Worm (Caenorhabditis elegans) whole organism, L3 larva: ENCODE results near the gene Y39A3B.8.

ENCODE experiments used
- R02D3.7 ChIP-seq: fragments of 150-350 bp; optimal IDR thresholded peaks from 2 replicates; lab custom pipeline; 2014; ENCODE audit warnings: missing biosample characterization, missing genetic modification characterization
- ama-1 ChIP-seq: fragments of 150-350 bp; optimal IDR thresholded peaks from 2 replicates; lab custom pipeline; 2018
- ceh-28 ChIP-seq: fragments of 150-350 bp; optimal IDR thresholded peaks from 2 replicates; lab custom pipeline; 2014; ENCODE audit warnings: missing biosample characterization, missing genetic modification reagents, missing genetic modification characterization
- ceh-82 ChIP-seq: fragments of 150-350 bp; optimal IDR thresholded peaks from 2 replicates; lab custom pipeline; 2014; ENCODE audit warnings: missing biosample characterization, missing genetic modification characterization
- egl-5 ChIP-seq: fragments of 150-350 bp; optimal IDR thresholded peaks from 2 replicates; lab custom pipeline; 2017; ENCODE audit warnings: missing biosample characterization, missing genetic modification reagents, missing genetic modification characterization, inconsistent platforms
- elt-1 ChIP-seq: fragments of 150-350 bp; optimal IDR thresholded peaks from 2 replicates; lab custom pipeline; 2014; ENCODE audit warnings: missing biosample characterization, missing genetic modification characterization
- elt-2 ChIP-seq: sonication (generic microtip); optimal IDR thresholded peaks from 2 replicates; lab custom pipeline; 2016; ENCODE audit warnings: missing genetic modification reagents, mild to moderate bottlenecking, missing genetic modification characterization, missing compliant biosample characterization
- eor-1 ChIP-seq, 2 experiments: fragments of 150-350 bp; optimal IDR thresholded peaks; 2 replicates each; lab custom pipeline; 2014 to 2018; ENCODE audit warnings: missing biosample characterization in 2 of 2, missing genetic modification characterization in 2 of 2
- fkh-2 ChIP-seq: fragments of 150-350 bp; optimal IDR thresholded peaks from 2 replicates; lab custom pipeline; 2014; ENCODE audit warnings: missing biosample characterization, missing genetic modification reagents, missing genetic modification characterization
- fos-1 ChIP-seq: fragments of 150-350 bp; optimal IDR thresholded peaks from 2 replicates; lab custom pipeline; 2014; ENCODE audit warnings: missing biosample characterization, missing genetic modification characterization
- hmg-11 ChIP-seq: sonication (generic microtip); optimal IDR thresholded peaks from 2 replicates; lab custom pipeline; 2016; ENCODE audit warnings: missing genetic modification characterization, missing compliant biosample characterization
- jun-1 ChIP-seq: fragments of 150-350 bp; optimal IDR thresholded peaks from 2 replicates; lab custom pipeline; 2014; ENCODE audit warnings: missing biosample characterization, missing genetic modification reagents, missing genetic modification characterization
- lsy-12 ChIP-seq: sonication (generic microtip); optimal IDR thresholded peaks from 2 replicates; lab custom pipeline; 2016; ENCODE audit warnings: mild to moderate bottlenecking, missing genetic modification characterization, missing compliant biosample characterization
- mml-1 ChIP-seq: fragments of 150-350 bp; sonication (generic microtip); optimal IDR thresholded peaks from 3 replicates; lab custom pipeline; 2014; ENCODE audit warnings: missing biosample characterization, missing genetic modification characterization
- nhr-11 ChIP-seq: fragments of 150-350 bp; optimal IDR thresholded peaks from 2 replicates; lab custom pipeline; 2014; ENCODE audit warnings: missing biosample characterization, missing genetic modification characterization
- nhr-23 ChIP-seq: fragments of 150-350 bp; optimal IDR thresholded peaks from 2 replicates; lab custom pipeline; 2014; ENCODE audit warnings: missing biosample characterization, missing genetic modification reagents, missing genetic modification characterization
- nhr-237 ChIP-seq: fragments of 150-350 bp; optimal IDR thresholded peaks from 2 replicates; lab custom pipeline; 2014; ENCODE audit warnings: missing biosample characterization, missing genetic modification characterization
- nhr-25 ChIP-seq: sonication (generic microtip); optimal IDR thresholded peaks from 2 replicates; lab custom pipeline; 2017; ENCODE audit warnings: missing biosample characterization, missing genetic modification characterization
- nhr-67 ChIP-seq: fragments of 150-350 bp; optimal IDR thresholded peaks from 2 replicates; lab custom pipeline; 2014; ENCODE audit warnings: missing biosample characterization, missing genetic modification characterization
- pha-4 ChIP-seq: fragments of 150-350 bp; optimal IDR thresholded peaks from 2 replicates; lab custom pipeline; 2014; ENCODE audit warnings: missing biosample characterization, missing genetic modification reagents, missing genetic modification characterization
- pqm-1 ChIP-seq: fragments of 150-350 bp; optimal IDR thresholded peaks from 2 replicates; lab custom pipeline; 2017; ENCODE audit warnings: missing biosample characterization, missing genetic modification characterization, inconsistent platforms
- tbx-2 ChIP-seq: sonication (generic microtip); optimal IDR thresholded peaks from 2 replicates; lab custom pipeline; 2016; ENCODE audit warnings: mild to moderate bottlenecking, missing genetic modification characterization, missing compliant biosample characterization
- unc-62 ChIP-seq: fragments of 150-350 bp; sonication (generic microtip); optimal IDR thresholded peaks from 4 replicates; lab custom pipeline; 2014; ENCODE audit warnings: missing biosample characterization, missing genetic modification reagents, missing genetic modification characterization
- ztf-11 ChIP-seq: fragments of 150-350 bp; optimal IDR thresholded peaks from 2 replicates; lab custom pipeline; 2014; ENCODE audit warnings: missing biosample characterization, missing genetic modification characterization

Y39A3B.8 gene

ce11 chrIII:1951388-1951787, 36.4 kb upstream of the Y39A3B.8 start, which contains the start of gene F53A3.7:
Gene F53A3.7, plus strand, starts transcription at chrIII:1951526.
- TF ChIP-seq ama-1 (lab: Kevin White, UChicago) (peak; percentile 23), mml-1 (tag; lab: Kevin White, UChicago) (no peak), elt-1 (no peak), elt-2 (tag; lab: Kevin White, UChicago) (peak; percentile 7)

- TF ChIP-seq nhr-67 (tag; lab: Kevin White, UChicago) (no peak), lsy-12 (tag; lab: Kevin White, UChicago) (no peak), ceh-28 (tag; lab: Kevin White, UChicago) (peak; percentile 99), ceh-82 (tag; lab: Kevin White, UChicago) (no peak), mml-1 (tag; lab: Kevin White, UChicago) (no peak)
- TF ChIP-seq, all 47 proteins: peak for 1
Observed at ce11 chrIII:1955520-1956095, 32.2 kb upstream of the Y39A3B.8 start.

DNA sequence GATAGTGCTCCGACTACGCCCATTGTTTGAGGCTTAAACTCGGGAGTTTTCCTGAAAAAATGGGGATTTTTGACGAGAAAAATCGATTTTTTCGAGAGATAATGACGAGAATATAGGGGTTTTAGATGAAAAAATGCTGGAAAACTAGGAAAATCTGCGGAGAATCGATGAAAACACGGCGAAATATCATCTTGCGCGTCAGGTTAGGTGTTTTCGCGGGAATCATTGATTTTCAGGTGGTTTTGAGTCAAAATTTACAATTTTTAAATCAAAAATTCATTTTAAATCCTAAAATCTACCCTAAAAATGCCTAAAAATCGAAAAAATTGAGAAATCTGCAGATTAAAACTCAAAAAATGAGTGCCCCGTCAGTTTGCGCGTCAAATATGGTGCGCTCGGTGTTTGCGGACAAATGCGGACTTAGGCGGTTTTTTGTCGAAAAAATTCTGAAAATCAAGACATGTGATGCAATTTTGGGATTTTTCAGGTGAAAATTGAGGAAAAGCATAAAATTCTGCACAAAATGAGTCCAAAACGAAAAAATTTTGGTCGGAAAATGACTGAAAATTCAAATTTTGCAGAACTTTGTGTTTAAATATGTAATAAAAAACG, 25.8 kb upstream of the Y39A3B.8 start, which contains the start of gene mboa-6:
mboa-6 (minus strand) TSS at position 51 of the 612 bp plus-strand sequence.
- TF ChIP-seq nhr-11 (tag; lab: Kevin White, UChicago) (no peak), hmg-11 (tag; lab: Kevin White, UChicago) (peak; percentile 18)

- peak; percentile 46 for TF ChIP-seq nhr-23
- TF ChIP-seq R02D3.7: no peak
- peak; percentile 41 for TF ChIP-seq elt-2 (tag; lab: Kevin White, UChicago)
Observed at ce11 chrIII:1962552-1962951, 25.2 kb upstream of the Y39A3B.8 start.

DNA sequence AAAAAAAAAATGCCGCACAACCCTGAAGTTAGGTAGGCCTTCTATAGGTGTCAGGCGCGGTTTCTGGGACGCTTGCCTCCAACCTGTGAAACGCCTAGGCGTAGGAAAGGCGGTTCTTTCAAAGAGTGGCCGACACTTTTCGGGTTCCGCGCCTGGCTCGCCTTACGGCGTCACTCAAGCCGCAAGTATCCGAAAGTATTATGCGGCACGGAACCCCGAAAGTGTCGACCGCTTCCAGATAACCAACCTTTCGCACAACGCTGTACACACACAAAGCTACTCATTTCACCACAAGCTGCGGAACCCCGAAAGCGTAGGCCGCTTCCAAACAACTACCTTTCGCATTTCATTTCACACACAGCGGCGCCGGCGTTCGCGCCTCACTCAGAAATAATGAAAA, 24.7 kb upstream of the Y39A3B.8 start:
- no peak for TF ChIP-seq mml-1 (tag; lab: Kevin White, UChicago)
- TF ChIP-seq nhr-237: no peak
- TF ChIP-seq tbx-2 (tag; lab: Kevin White, UChicago): no peak
- TF ChIP-seq ama-1 (lab: Kevin White, UChicago): no peak
- no peak for TF ChIP-seq lsy-12 (tag; lab: Kevin White, UChicago)
- no peak for TF ChIP-seq pha-4
- TF ChIP-seq ztf-11 (tag; lab: Kevin White, UChicago): no peak
- TF ChIP-seq elt-2 (tag; lab: Kevin White, UChicago): no peak
- TF ChIP-seq nhr-67 (tag; lab: Kevin White, UChicago): no peak
- no peak for TF ChIP-seq unc-62

ce11 chrIII:1965161-1965560, 22.6 kb upstream of the Y39A3B.8 start:
- TF ChIP-seq ceh-28 (tag; lab: Kevin White, UChicago): peak; percentile 91

DNA sequence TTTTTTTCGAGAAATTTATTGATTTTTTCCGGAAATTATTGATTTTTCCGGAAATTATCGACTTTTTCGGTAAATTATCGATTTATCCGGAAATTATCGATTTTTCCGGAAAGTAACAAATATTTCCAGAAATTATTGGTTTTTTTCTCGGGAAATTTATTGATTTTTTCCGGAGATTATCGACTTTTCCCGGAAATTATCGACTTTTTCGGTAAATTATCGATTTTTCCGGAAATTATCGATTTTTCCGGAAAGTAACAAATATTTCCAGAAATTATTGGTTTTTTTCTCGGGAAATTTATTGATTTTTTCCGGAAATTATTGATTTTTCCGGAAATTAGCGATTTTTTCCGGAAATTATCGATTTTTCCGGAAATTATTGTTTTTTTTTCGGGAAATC, 22.2 kb upstream of the Y39A3B.8 start:
- TF ChIP-seq ceh-28 (tag; lab: Kevin White, UChicago): peak; percentile 76

DNA sequence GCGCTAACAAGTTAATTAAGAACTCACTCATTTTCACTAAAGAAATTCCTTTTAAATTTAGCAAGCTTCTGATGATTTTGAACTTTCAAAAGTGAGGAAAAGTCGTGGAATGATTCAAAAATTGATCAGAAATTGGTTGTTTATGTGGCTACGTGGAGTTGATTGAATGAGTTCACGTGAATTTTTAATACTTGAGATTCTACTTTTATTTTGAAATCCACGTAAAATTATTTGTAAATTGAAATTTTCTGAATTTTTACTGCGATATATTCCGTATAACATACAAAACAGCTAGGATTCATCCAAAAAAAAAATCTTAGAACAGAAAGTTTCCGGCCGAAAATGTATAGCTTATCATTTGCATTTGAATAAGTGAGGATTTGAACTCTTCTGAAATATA, 18.0 kb upstream of the Y39A3B.8 start, which contains the start of gene moa-1:
moa-1 (minus strand) TSS at position 101 of the 400 bp plus-strand sequence.
- TF ChIP-seq nhr-25 (tag; lab: Kevin White, UChicago): no peak
- no peak for TF ChIP-seq jun-1 (tag; lab: Kevin White, UChicago)
- no peak for TF ChIP-seq elt-2 (tag; lab: Kevin White, UChicago)
- TF ChIP-seq pqm-1 (tag; lab: Kevin White, UChicago): no peak
- no peak for TF ChIP-seq fkh-2 (tag; lab: Kevin White, UChicago)
- TF ChIP-seq pha-4: no peak
- TF ChIP-seq egl-5 (tag; lab: Kevin White, UChicago): no peak
- no peak for TF ChIP-seq mml-1 (tag; lab: Kevin White, UChicago)

- TF ChIP-seq eor-1 (tag; optimal IDR thresholded peaks at IDR 0.05; lab: Kevin White, UChicago): no peak
- no peak for TF ChIP-seq elt-1
- TF ChIP-seq fos-1 (tag; lab: Kevin White, UChicago): no peak
- TF ChIP-seq, all 47 proteins: peak for 0
Observed at ce11 chrIII:1970433-1970832, 17.4 kb upstream of the Y39A3B.8 start, which contains the start of gene R155.5. Gene R155.5, minus strand, starts transcription at chrIII:1970533.
